Fruit fly (Drosophila melanogaster): Measurements from ENCODE around the gene SP1029.

DNA sequence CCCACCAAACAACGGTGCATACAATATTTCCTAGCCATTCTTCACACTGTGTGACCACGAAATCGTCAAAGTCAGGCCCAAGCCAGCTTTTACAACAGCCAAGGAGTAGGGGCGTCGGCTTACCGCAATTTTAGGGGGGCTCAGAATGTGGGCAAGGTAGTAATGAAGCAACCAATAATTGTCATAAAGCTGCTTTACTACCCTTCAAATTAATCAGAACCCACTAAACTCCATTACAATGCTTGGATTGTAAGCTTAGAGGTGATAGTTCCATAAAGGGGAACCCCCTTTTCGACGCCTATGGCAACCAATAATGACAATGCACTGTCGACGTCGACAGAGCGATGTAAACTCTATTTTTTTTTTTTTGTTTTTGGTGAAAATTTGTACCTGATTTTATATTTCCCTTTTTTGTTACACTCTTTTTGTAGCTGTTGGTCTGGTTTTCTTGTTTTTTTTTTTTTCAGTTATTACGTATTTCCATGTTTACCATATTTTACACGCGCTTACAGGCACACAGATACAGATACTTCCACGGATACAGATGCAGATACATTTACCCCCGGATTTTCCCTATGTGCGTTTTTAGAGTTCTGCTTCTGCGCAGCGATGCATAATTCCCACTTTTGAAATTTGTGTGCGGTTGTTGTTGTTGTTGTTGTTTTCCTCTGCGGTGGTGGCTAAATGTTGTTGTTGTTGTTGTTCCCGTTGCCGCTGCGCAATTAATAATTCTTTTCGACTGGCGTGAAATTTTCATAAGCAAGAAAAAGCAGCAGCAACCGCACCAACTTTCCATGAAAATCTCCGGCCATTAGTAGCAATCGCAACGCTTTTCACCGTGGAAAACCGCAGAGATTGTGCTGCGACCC lies 45.4 kb downstream of the SP1029 start:
- TF ChIP-seq Mnt (GFP tag; optimal IDR thresholded peaks at IDR 0.05) (no peak), cnc (optimal IDR thresholded peaks at IDR 0.05) (no peak), tj (GFP tag; optimal IDR thresholded peaks at IDR 0.05) (no peak), CG33017 (tag; optimal IDR thresholded peaks at IDR 0.05) (no peak), toe (GFP tag; optimal IDR thresholded peaks at IDR 0.05) (no peak), cic (GFP tag; optimal IDR thresholded peaks at IDR 0.05) (no peak)
